Fruit fly (Drosophila melanogaster): ENCODE results near the gene GckIII.

The GckIII gene

dm6 chr3R:17059100-17059810, 26.1 kb upstream of the GckIII start (continued):
- TF ChIP-seq Oaz (GFP tag; IDR thresholded peaks at IDR 0.05) (no peak), CG34422 (GFP tag; IDR thresholded peaks at IDR 0.05) (no peak), Ptx1 (GFP tag; IDR thresholded peaks at IDR 0.05) (no peak), CG14710 (tag; optimal IDR thresholded peaks at IDR 0.05) (no peak), CG11723 (GFP tag; optimal IDR thresholded peaks at IDR 0.05) (peak; percentile 3), CrebB (tag; optimal IDR thresholded peaks at IDR 0.05) (no peak), Nf-YA (GFP tag; IDR thresholded peaks at IDR 0.05) (no peak), ash1 (GFP tag; optimal IDR thresholded peaks at IDR 0.05) (no peak), CG11504 (tag; optimal IDR thresholded peaks at IDR 0.05) (peak; percentile 39), CG6683 (GFP tag; optimal IDR thresholded peaks at IDR 0.05) (no peak), Opbp (GFP tag; IDR thresholded peaks at IDR 0.05; ENCODE audit: partially characterized antibody) (0 out of 3 replicates have a peak, but pooled peaks have one; percentile 35), CG10209 (GFP tag; optimal IDR thresholded peaks at IDR 0.05) (peak; percentile 42), CG32532 (GFP tag; IDR thresholded peaks at IDR 0.05) (no peak), lbe (GFP tag; optimal IDR thresholded peaks at IDR 0.05) (peak; percentile 5), dmrt11E (tag; optimal IDR thresholded peaks at IDR 0.05) (peak; percentile 18), Antp (GFP tag; optimal IDR thresholded peaks at IDR 0.05) (no peak), tio (GFP tag; optimal IDR thresholded peaks at IDR 0.05) (peak; percentile 11), CG4820 (GFP tag; optimal IDR thresholded peaks at IDR 0.05) (peak; percentile 12), CG7928 (GFP tag; optimal IDR thresholded peaks at IDR 0.05) (no peak), stwl (tag; optimal IDR thresholded peaks at IDR 0.05) (no peak), HmgD (GFP tag; optimal IDR thresholded peaks at IDR 0.05) (no peak), Side (GFP tag; optimal IDR thresholded peaks at IDR 0.05) (no peak), slbo (GFP tag; IDR thresholded peaks at IDR 0.05) (peak; percentile 37; the same call in 1 of the 2 replicates), NC2α (GFP tag; optimal IDR thresholded peaks at IDR 0.05) (no peak), nerfin-2 (GFP tag; IDR thresholded peaks at IDR 0.05; ENCODE audit: partially characterized antibody) (no peak), CG11456 (GFP tag; IDR thresholded peaks at IDR 0.05) (0 out of 3 replicates have a peak, but pooled peaks have one; percentile 3), chm (GFP tag; IDR thresholded peaks at IDR 0.05) (no peak), CG7271 (tag; optimal IDR thresholded peaks at IDR 0.05) (no peak), oc (tag; optimal IDR thresholded peaks at IDR 0.05) (no peak), insv (GFP tag; optimal IDR thresholded peaks at IDR 0.05) (no peak), ind (GFP tag; optimal IDR thresholded peaks at IDR 0.05) (peak; percentile 5), BtbVII (GFP tag; optimal IDR thresholded peaks at IDR 0.05) (no peak), CoRest (tag; optimal IDR thresholded peaks at IDR 0.05) (peak; percentile 8), lilli (GFP tag; optimal IDR thresholded peaks at IDR 0.05) (no peak), dpn (GFP tag; optimal IDR thresholded peaks at IDR 0.05) (peak in 1 of 2 experiments; percentile 8), disco-r (GFP tag; optimal IDR thresholded peaks at IDR 0.05) (no peak), Mes4 (GFP tag; optimal IDR thresholded peaks at IDR 0.05) (no peak), CG13296 (GFP tag; optimal IDR thresholded peaks at IDR 0.05) (no peak), rib (GFP tag; IDR thresholded peaks at IDR 0.05) (0 out of 2 replicates have a peak, but pooled peaks have one; percentile 31), HLH4C (GFP tag; IDR thresholded peaks at IDR 0.05; ENCODE audit: partially characterized antibody) (no peak), hbn (GFP tag; IDR thresholded peaks at IDR 0.05; ENCODE audit: partially characterized antibody) (no peak), jumu (GFP tag; optimal IDR thresholded peaks at IDR 0.05) (peak; percentile 16), bcd (GFP tag; optimal IDR thresholded peaks at IDR 0.05) (peak; percentile 25), CG2199 (GFP tag; IDR thresholded peaks at IDR 0.05) (0 out of 3 replicates have a peak, but pooled peaks have one; percentile 15), Dbx (GFP tag; IDR thresholded peaks at IDR 0.05) (no peak), CG8281 (tag; optimal IDR thresholded peaks at IDR 0.05) (no peak), Trl (optimal IDR thresholded peaks at IDR 0.05) (no peak), Trl (GFP tag; optimal IDR thresholded peaks at IDR 0.05) (no peak), CG43689 (GFP tag; IDR thresholded peaks at IDR 0.05) (no peak), nmo (GFP tag; optimal IDR thresholded peaks at IDR 0.05) (peak; percentile 52)
